Worm (Caenorhabditis elegans) whole organism, L1 larva: ENCODE data around the gene F56D6.12.

ENCODE experiments used
- dpl-1 ChIP-seq, 3 experiments: fragments of 150-350 bp in 2 of 3; sonication (generic microtip) in 1 of 3; optimal IDR thresholded peaks; 2 replicates each; lab custom pipeline; 2014 to 2017; ENCODE audit warnings: missing biosample characterization in 3 of 3, missing genetic modification characterization in 3 of 3, missing genetic modification reagents in 3 of 3
- elt-3 ChIP-seq, 6 experiments: fragments of 150-350 bp in 1 of 6; sonication (generic microtip); optimal IDR thresholded peaks; 2 replicates each; lab custom pipeline; 2017 to 2018; ENCODE audit warnings: missing biosample characterization in 6 of 6, missing genetic modification characterization in 6 of 6, inconsistent platforms in 1 of 6
- fos-1 ChIP-seq: fragments of 150-350 bp; optimal IDR thresholded peaks from 2 replicates; lab custom pipeline; 2014; ENCODE audit warnings: missing biosample characterization, missing genetic modification characterization
- grh-1 ChIP-seq: fragments of 200-800 bp; sonication (Bioruptor generic); IDR thresholded peaks from 2 replicates; pipeline ENCODE4 v1.3.6; 2022; ENCODE audit warnings: missing genetic modification reagents, missing genetic modification characterization, missing compliant biosample characterization
- lin-13 ChIP-seq: fragments of 150-350 bp; optimal IDR thresholded peaks from 2 replicates; lab custom pipeline; 2014; ENCODE audit warnings: missing biosample characterization, missing genetic modification reagents, missing genetic modification characterization
- lin-35 ChIP-seq, 2 experiments: fragments of 150-350 bp; optimal IDR thresholded peaks; 2 replicates each; lab custom pipeline; 2014; ENCODE audit warnings: missing biosample characterization in 2 of 2, missing genetic modification characterization in 2 of 2, missing genetic modification reagents in 2 of 2
- mdl-1 ChIP-seq, 2 experiments: fragments of 150-350 bp; optimal IDR thresholded peaks; 2 replicates each; lab custom pipeline; 2014 to 2017; ENCODE audit warnings: missing biosample characterization in 2 of 2, missing genetic modification characterization in 2 of 2, inconsistent platforms in 1 of 2
- nhr-11 ChIP-seq: fragments of 150-350 bp; optimal IDR thresholded peaks from 2 replicates; lab custom pipeline; 2014; ENCODE audit warnings: missing biosample characterization, missing genetic modification characterization
- tbx-2 ChIP-seq: sonication (generic microtip); optimal IDR thresholded peaks from 2 replicates; lab custom pipeline; 2016; ENCODE audit warnings: missing genetic modification characterization, missing compliant biosample characterization
- unc-130 ChIP-seq: fragments of 150-350 bp; optimal IDR thresholded peaks from 2 replicates; lab custom pipeline; 2017; ENCODE audit warnings: missing biosample characterization, missing genetic modification characterization, inconsistent platforms
- ztf-11 ChIP-seq, 2 experiments: sonication (generic microtip); optimal IDR thresholded peaks; 2 replicates each; lab custom pipeline; 2016 to 2017; ENCODE audit warnings: missing genetic modification characterization in 2 of 2, missing biosample characterization in 1 of 2, missing compliant biosample characterization in 1 of 2

DNA sequence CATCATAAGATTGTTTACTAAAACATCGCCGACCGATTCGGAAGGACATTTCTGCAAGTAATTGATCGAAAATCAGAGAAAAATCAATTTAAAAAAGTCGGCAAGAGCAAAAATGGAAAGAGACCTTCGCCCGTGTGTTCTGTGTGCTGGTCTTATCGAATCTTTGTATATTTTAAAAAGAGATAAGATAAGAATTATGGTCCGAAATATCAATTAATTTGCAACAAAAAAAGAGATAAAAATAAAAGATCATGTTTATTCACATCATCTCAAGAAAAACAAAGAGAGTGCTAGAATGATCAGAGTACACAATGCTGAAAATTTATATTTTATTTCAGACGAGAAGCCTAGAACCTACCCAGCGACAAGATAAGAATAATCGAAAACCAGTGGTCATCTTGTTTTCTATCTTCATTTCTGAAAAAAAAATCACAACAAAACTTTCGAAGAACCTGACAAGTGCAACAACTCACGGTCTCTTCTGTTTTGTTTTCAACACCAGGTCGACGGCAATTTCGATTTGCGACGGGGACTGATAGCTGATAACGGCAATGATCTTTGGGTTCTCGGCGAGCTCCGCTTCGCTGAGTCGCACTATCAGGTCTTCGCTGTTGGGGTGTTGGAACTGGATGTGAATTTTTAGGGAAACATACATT lies 29.5 kb upstream of the F56D6.12 start, which contains the start of gene F37C4.6:
- TF ChIP-seq unc-130 (tag; lab: Kevin White, UChicago), result no peak
- TF ChIP-seq ztf-11 (tag; optimal IDR thresholded peaks at IDR 0.05; lab: Kevin White, UChicago), result no peak
- TF ChIP-seq grh-1 (GFP tag; lab: Robert Waterston, UW), result no peak
- no peak for TF ChIP-seq lin-35 (GFP tag; optimal IDR thresholded peaks at IDR 0.05; lab: Kevin White, UChicago)
- no peak for TF ChIP-seq nhr-11 (tag; lab: Kevin White, UChicago)
- TF ChIP-seq tbx-2 (tag; lab: Kevin White, UChicago), result no peak
- TF ChIP-seq fos-1 (tag; lab: Kevin White, UChicago), result no peak
- TF ChIP-seq dpl-1 (GFP tag; optimal IDR thresholded peaks at IDR 0.05; lab: Kevin White, UChicago), result no peak
- TF ChIP-seq lin-13, result no peak
- TF ChIP-seq elt-3 (tag; optimal IDR thresholded peaks at IDR 0.05; lab: Kevin White, UChicago), result no peak
- TF ChIP-seq mdl-1 (tag; optimal IDR thresholded peaks at IDR 0.05; lab: Kevin White, UChicago), result no peak
